Worm (Caenorhabditis elegans): ENCODE measurements around the gene col-34.
A peak's percentile ranks its signal among the peaks of the same experiment; 100 is the strongest.

Gene col-34

ce11 chrIV:4216099-4216894 lies 28.1 kb downstream of the col-34 start:
- TF ChIP-seq zip-4 (GFP tag; optimal IDR thresholded peaks at IDR 0.05) (no peak), irx-1 (tag; optimal IDR thresholded peaks at IDR 0.05) (no peak), nhr-76 (tag; optimal IDR thresholded peaks at IDR 0.05) (no peak), efl-3 (GFP tag; optimal IDR thresholded peaks at IDR 0.05) (no peak), fkh-10 (GFP tag; optimal IDR thresholded peaks at IDR 0.05) (no peak), snu-23 (GFP tag; optimal IDR thresholded peaks at IDR 0.05) (peak; percentile 19), ceh-88 (GFP tag; IDR thresholded peaks at IDR 0.05) (no peak), aha-1 (tag; optimal IDR thresholded peaks at IDR 0.05) (no peak), nhr-19 (GFP tag; conservative IDR thresholded peaks at IDR 0.05) (peak; percentile 72), ceh-82 (tag; optimal IDR thresholded peaks at IDR 0.05) (no peak), mep-1 (tag; optimal IDR thresholded peaks at IDR 0.05) (no peak), lin-39 (tag; optimal IDR thresholded peaks at IDR 0.05) (no peak), blmp-1 (tag; optimal IDR thresholded peaks at IDR 0.05) (peak; percentile 75), pax-3 (tag; optimal IDR thresholded peaks at IDR 0.05) (no peak), ets-5 (GFP tag; IDR thresholded peaks at IDR 0.05) (no peak), nhr-85 (tag) (peak; percentile 79), elt-2 (tag; optimal IDR thresholded peaks at IDR 0.05) (peak; percentile 27), unc-130 (tag; optimal IDR thresholded peaks at IDR 0.05) (peak; percentile 76), tbx-2 (tag; optimal IDR thresholded peaks at IDR 0.05) (peak; percentile 27), ces-1 (GFP tag; optimal IDR thresholded peaks at IDR 0.05) (no peak), tlp-1 (tag; optimal IDR thresholded peaks at IDR 0.05) (no peak), unc-98 (GFP tag; IDR thresholded peaks at IDR 0.05) (no peak), lin-35 (GFP tag; optimal IDR thresholded peaks at IDR 0.05) (peak in 1 of 2 experiments; percentile 49), rnt-1 (tag; optimal IDR thresholded peaks at IDR 0.05) (no peak), ceh-63 (GFP tag; optimal IDR thresholded peaks at IDR 0.05) (no peak), hpl-2 (GFP tag; optimal IDR thresholded peaks at IDR 0.05) (no peak), jun-1 (tag; optimal IDR thresholded peaks at IDR 0.05) (no peak), efl-1 (optimal IDR thresholded peaks at IDR 0.05) (no peak), efl-1 (GFP tag; optimal IDR thresholded peaks at IDR 0.05 in 1 of 2) (peak in 1 of 2 experiments; percentile 49), elt-3 (tag; optimal IDR thresholded peaks at IDR 0.05) (peak in 2 of 6 experiments; percentile 46 to 96), nhr-47 (tag; optimal IDR thresholded peaks at IDR 0.05) (peak; percentile 31), F16B12.6 (tag; optimal IDR thresholded peaks at IDR 0.05) (no peak), xbp-1 (tag; optimal IDR thresholded peaks at IDR 0.05) (no peak), mef-2 (tag; optimal IDR thresholded peaks at IDR 0.05) (no peak), C16A3.4 (tag; optimal IDR thresholded peaks at IDR 0.05) (no peak), isw-1 (GFP tag; IDR thresholded peaks at IDR 0.05) (no peak), nhr-90 (tag; optimal IDR thresholded peaks at IDR 0.05; ENCODE audit: poor library complexity) (peak; percentile 58), hlh-4 (tag; optimal IDR thresholded peaks at IDR 0.05) (no peak), nhr-71 (tag; optimal IDR thresholded peaks at IDR 0.05) (peak; percentile 64), mdl-1 (tag; optimal IDR thresholded peaks at IDR 0.05) (peak in 1 of 2 experiments; percentile 88), ama-1 (optimal IDR thresholded peaks at IDR 0.05) (no peak), lsy-2 (tag; optimal IDR thresholded peaks at IDR 0.05) (peak; percentile 14 to 44), sptf-1 (tag; optimal IDR thresholded peaks at IDR 0.05) (no peak), nhr-20 (tag; optimal IDR thresholded peaks at IDR 0.05) (peak; percentile 74), grh-1 (GFP tag; IDR thresholded peaks at IDR 0.05) (peak; percentile 35; the same call in 1 of the 2 replicates)
